Fruit fly (Drosophila melanogaster): ENCODE data around the gene CG17361.

- TF ChIP-seq Hr78 (GFP tag; optimal IDR thresholded peaks at IDR 0.05) (no peak), jing (GFP tag; optimal IDR thresholded peaks at IDR 0.05) (no peak), toy (GFP tag; IDR thresholded peaks at IDR 0.05) (no peak), Doc2 (GFP tag; IDR thresholded peaks at IDR 0.05) (no peak), CG11085 (GFP tag; IDR thresholded peaks at IDR 0.05) (no peak), CG12391 (tag; optimal IDR thresholded peaks at IDR 0.05) (no peak), ewg (GFP tag; optimal IDR thresholded peaks at IDR 0.05) (no peak), ac (GFP tag; optimal IDR thresholded peaks at IDR 0.05) (no peak)
Observed at dm6 chr3L:13996437-13996836, 554 bp upstream of the CG17361 start.
